Worm (Caenorhabditis elegans) whole organism, early embryonic: ENCODE results near the gene C48D1.1.

Source experiments
- aly-1 ChIP-seq: sonication (generic microtip); optimal IDR thresholded peaks from 2 replicates; lab custom pipeline; 2016; ENCODE audit warnings: missing genetic modification characterization, missing compliant biosample characterization
- ama-1 ChIP-seq: fragments of 150-350 bp; optimal IDR thresholded peaks from 2 replicates; lab custom pipeline; 2014
- ets-7 ChIP-seq: sonication (generic microtip); optimal IDR thresholded peaks from 2 replicates; lab custom pipeline; 2016; ENCODE audit warnings: missing genotype, missing genetic modification characterization, missing compliant biosample characterization
- flt-1 ChIP-seq: fragments of 200-800 bp; sonication (Bioruptor generic); IDR thresholded peaks from 2 replicates; pipeline ENCODE4 v1.3.6; 2022; ENCODE audit warnings: missing genetic modification characterization, missing compliant biosample characterization
- hmbx-1 ChIP-seq: sonication (generic microtip); optimal IDR thresholded peaks from 2 replicates; lab custom pipeline; 2016; ENCODE audit warnings: mild to moderate bottlenecking, missing genetic modification characterization, missing compliant biosample characterization
- hmg-4 ChIP-seq: fragments of 200-800 bp; sonication (Bioruptor generic); optimal IDR thresholded peaks from 2 replicates; lab custom pipeline; 2018; ENCODE audit warnings: mild to moderate bottlenecking, missing genetic modification characterization, missing compliant biosample characterization
- tbx-11 ChIP-seq: fragments of 200-800 bp; sonication (Bioruptor generic); IDR thresholded peaks from 2 replicates; pipeline ENCODE4 v1.3.6; 2022; ENCODE audit warnings: missing genetic modification characterization, missing compliant biosample characterization
- tbx-37 ChIP-seq: fragments of 200-800 bp; sonication (Bioruptor generic); conservative IDR thresholded peaks from 2 replicates; pipeline ENCODE4 v1.3.6; 2022; ENCODE audit warnings: missing genetic modification reagents, missing genetic modification characterization, missing compliant biosample characterization
- tra-4 ChIP-seq: sonication (generic microtip); optimal IDR thresholded peaks from 2 replicates; lab custom pipeline; 2017; ENCODE audit warnings: missing genetic modification characterization, missing compliant biosample characterization

ce11 chrIV:13231393-13231792, 34.2 kb upstream of the C48D1.1 start:
- no peak for TF ChIP-seq flt-1 (GFP tag; lab: Robert Waterston, UW)
- no peak for TF ChIP-seq tra-4 (tag; lab: Kevin White, UChicago)
- TF ChIP-seq tbx-11, result no peak
- TF ChIP-seq ama-1 (lab: Kevin White, UChicago), result no peak
- no peak for TF ChIP-seq hmbx-1 (tag; lab: Kevin White, UChicago)
- TF ChIP-seq ets-7 (tag; lab: Kevin White, UChicago), result no peak
- TF ChIP-seq hmg-4 (GFP tag; lab: Kevin White, UChicago), result no peak
- no peak for TF ChIP-seq tbx-37 (GFP tag; lab: Robert Waterston, UW)
- TF ChIP-seq aly-1 (tag; lab: Kevin White, UChicago), result no peak
